Worm (Caenorhabditis elegans): ENCODE results near the gene pvf-1.

DNA sequence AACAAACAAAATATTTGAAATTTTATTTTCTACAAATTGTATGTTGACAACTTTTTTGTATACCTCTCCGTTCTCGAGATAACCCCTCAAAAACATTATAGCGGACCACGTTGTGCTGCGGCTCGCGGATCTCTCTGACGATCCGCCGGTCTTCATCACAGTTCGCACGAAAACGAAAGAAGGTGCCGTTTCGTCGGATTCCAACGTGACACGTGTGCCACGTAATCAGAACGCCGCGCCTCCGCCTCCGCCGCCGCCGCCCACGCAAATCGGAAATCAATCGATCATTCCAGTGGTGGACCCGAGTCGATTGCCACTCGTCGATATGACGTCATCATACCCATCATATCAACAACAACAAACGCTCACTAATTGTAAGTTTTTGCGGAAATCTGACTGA lies 24.7 kb downstream of the pvf-1 start:
- TF ChIP-seq rnt-1 (tag; optimal IDR thresholded peaks at IDR 0.05) (no peak), F13H6.1 (tag; optimal IDR thresholded peaks at IDR 0.05) (no peak), ama-1 (optimal IDR thresholded peaks at IDR 0.05) (no peak), hlh-30 (tag; optimal IDR thresholded peaks at IDR 0.05; ENCODE audit: insufficient read depth) (no peak)
